Worm (Caenorhabditis elegans): ENCODE results near the gene dbn-1.

- TF ChIP-seq F55B11.4 (tag; optimal IDR thresholded peaks at IDR 0.05; ENCODE audit: borderline replicate concordance, insufficient read depth), result no peak
- no peak for TF ChIP-seq C17E4.6 (GFP tag; IDR thresholded peaks at IDR 0.05)
- no peak for TF ChIP-seq ama-1 (optimal IDR thresholded peaks at IDR 0.05)
- TF ChIP-seq ama-1 (GFP tag; optimal IDR thresholded peaks at IDR 0.05), result no peak
- TF ChIP-seq bed-2 (GFP tag; IDR thresholded peaks at IDR 0.05), result peak; percentile 27; the same call in 1 of the 2 replicates
- no peak for TF ChIP-seq bed-1 (GFP tag; IDR thresholded peaks at IDR 0.05)
- TF ChIP-seq akir-1 (GFP tag; optimal IDR thresholded peaks at IDR 0.05), result peak; percentile 74
- no peak for TF ChIP-seq attf-3 (GFP tag; conservative IDR thresholded peaks at IDR 0.05)
- TF ChIP-seq xnd-1 (tag; optimal IDR thresholded peaks at IDR 0.05), result no peak
These were observed 40.8 kb downstream of the dbn-1 start for ce11 chrIII:13721066-13721465.

All from whole organism, young adult.